Fruit fly (Drosophila melanogaster): Measurements from ENCODE around the gene nan.

DNA sequence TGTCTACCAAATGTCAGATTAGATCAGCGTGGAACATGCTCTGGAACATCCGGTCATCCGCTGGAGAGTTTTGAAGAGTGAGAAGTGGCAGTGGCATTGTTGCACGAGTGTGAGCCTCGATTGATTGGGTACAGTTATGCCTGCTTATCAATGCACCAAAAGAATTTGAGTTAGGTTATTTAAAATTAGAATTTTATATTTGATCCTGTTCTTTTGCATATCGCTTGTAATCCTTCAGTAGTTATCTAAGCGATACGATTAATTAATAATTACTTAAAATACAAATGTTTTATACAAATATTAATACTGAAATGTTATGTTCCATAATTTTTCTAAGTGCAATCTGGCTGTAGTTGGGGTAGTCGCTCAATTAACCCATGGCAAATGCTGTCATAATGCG lies 36.8 kb downstream of the nan start:
- TF ChIP-seq pan (optimal IDR thresholded peaks at IDR 0.05) (no peak), EcR (GFP tag; optimal IDR thresholded peaks at IDR 0.05) (no peak), CG8478 (optimal IDR thresholded peaks at IDR 0.05) (no peak), psq (optimal IDR thresholded peaks at IDR 0.05) (no peak)

All from whole organism.